Fruit fly (Drosophila melanogaster) whole organism, embryonic: ENCODE measurements around the gene RpL13.

Source experiments
- Aef1 ChIP-seq: fragments of 200-800 bp; sonication (Bioruptor generic); IDR thresholded peaks from 3 replicates; pipeline ENCODE4 v1.3.6; 2022; ENCODE audit warnings: missing biosample characterization, missing genetic modification characterization
- Asciz ChIP-seq: fragments of 200-800 bp; sonication (Bioruptor generic); optimal IDR thresholded peaks from 2 replicates; lab custom pipeline; 2017; ENCODE audit warnings: missing biosample characterization, mild to moderate bottlenecking, missing genetic modification characterization, missing genetic modification reagents
- B-H1 ChIP-seq: fragments of 200-800 bp; sonication (Bioruptor generic); IDR thresholded peaks from 3 replicates; pipeline ENCODE4 v1.3.6; 2022; ENCODE audit warnings: missing biosample characterization, missing genetic modification characterization
- Bgb ChIP-seq: fragments of 200-800 bp; sonication (Bioruptor generic); IDR thresholded peaks from 2 replicates; pipeline ENCODE4 v1.3.6; 2022; ENCODE audit warnings: missing biosample characterization, missing genetic modification characterization; ENCODE audit not compliant: partially characterized antibody
- CG10462 ChIP-seq: fragments of 200-800 bp; sonication (Bioruptor generic); optimal IDR thresholded peaks from 2 replicates; lab custom pipeline; 2016; ENCODE audit warnings: missing biosample characterization, missing genetic modification characterization
- CG10543 ChIP-seq: fragments of 200-800 bp; sonication (Bioruptor generic); optimal IDR thresholded peaks from 3 replicates; lab custom pipeline; 2017; ENCODE audit warnings: missing biosample characterization, mild to moderate bottlenecking, missing genetic modification characterization, moderate library complexity
- CG10979 ChIP-seq: fragments of 200-800 bp; sonication (Bioruptor generic); optimal IDR thresholded peaks from 2 replicates; lab custom pipeline; 2018; ENCODE audit warnings: missing biosample characterization, mild to moderate bottlenecking, missing genetic modification characterization, moderate library complexity
- CG11093 ChIP-seq: fragments of 200-800 bp; sonication (Bioruptor generic); IDR thresholded peaks from 3 replicates; pipeline ENCODE4 v1.3.6; 2022; ENCODE audit warnings: missing biosample characterization, missing genetic modification characterization
- CG11695 ChIP-seq: fragments of 200-800 bp; sonication (Bioruptor generic); IDR thresholded peaks from 3 replicates; pipeline ENCODE4 v1.3.6; 2022; ENCODE audit warnings: missing biosample characterization, missing genetic modification characterization
- CG11723 ChIP-seq: fragments of 200-800 bp; sonication (Bioruptor generic); optimal IDR thresholded peaks from 2 replicates; lab custom pipeline; 2017; ENCODE audit warnings: missing biosample characterization, mild to moderate bottlenecking, missing genetic modification characterization
- CG12942 ChIP-seq: fragments of 200-800 bp; sonication (Bioruptor generic); optimal IDR thresholded peaks from 3 replicates; lab custom pipeline; 2016; ENCODE audit warnings: missing biosample characterization, missing genetic modification characterization
- CG13296 ChIP-seq: fragments of 200-800 bp; sonication (Bioruptor generic); optimal IDR thresholded peaks from 3 replicates; lab custom pipeline; 2018; ENCODE audit warnings: missing biosample characterization, mild to moderate bottlenecking, missing genetic modification characterization
- CG1647 ChIP-seq: fragments of 200-800 bp; sonication (Bioruptor generic); optimal IDR thresholded peaks from 3 replicates; lab custom pipeline; 2016; ENCODE audit warnings: missing biosample characterization, missing genetic modification characterization
- CG16863 ChIP-seq: fragments of 200-800 bp; sonication (Bioruptor generic); optimal IDR thresholded peaks from 3 replicates; lab custom pipeline; 2016; ENCODE audit warnings: missing biosample characterization, missing genetic modification characterization
- CG2202 ChIP-seq: fragments of 200-800 bp; sonication (Bioruptor generic); optimal IDR thresholded peaks from 2 replicates; lab custom pipeline; 2018; ENCODE audit warnings: missing biosample characterization, mild to moderate bottlenecking, missing genetic modification characterization
- CG31388 ChIP-seq: fragments of 200-800 bp; sonication (Bioruptor generic); optimal IDR thresholded peaks from 2 replicates; lab custom pipeline; 2016; ENCODE audit warnings: missing biosample characterization, missing genetic modification characterization
- CG33213 ChIP-seq: fragments of 200-800 bp; sonication (Bioruptor generic); optimal IDR thresholded peaks from 3 replicates; lab custom pipeline; 2016; ENCODE audit warnings: missing biosample characterization, missing genetic modification characterization
- CG4730 ChIP-seq: fragments of 200-800 bp; sonication (Bioruptor generic); IDR thresholded peaks from 2 replicates; pipeline ENCODE4 v1.3.6; 2022; ENCODE audit warnings: missing biosample characterization, missing genetic modification characterization
- CG4854 ChIP-seq: fragments of 200-800 bp; sonication (Bioruptor generic); optimal IDR thresholded peaks from 2 replicates; lab custom pipeline; 2016; ENCODE audit warnings: missing biosample characterization, missing genetic modification characterization, inconsistent platforms
- CG7963 ChIP-seq: fragments of 200-800 bp; sonication (Bioruptor generic); IDR thresholded peaks from 3 replicates; pipeline ENCODE4 v1.3.6; 2022; ENCODE audit warnings: missing biosample characterization, missing genetic modification characterization; ENCODE audit not compliant: partially characterized antibody
- CG8089 ChIP-seq: fragments of 200-800 bp; sonication (Bioruptor generic); optimal IDR thresholded peaks from 3 replicates; lab custom pipeline; 2016; ENCODE audit warnings: missing biosample characterization, missing genetic modification characterization
- Dad ChIP-seq: fragments of 200-800 bp; sonication (Bioruptor generic); optimal IDR thresholded peaks from 3 replicates; lab custom pipeline; 2016; ENCODE audit warnings: missing biosample characterization, missing genetic modification characterization
- HLH3B ChIP-seq: fragments of 200-800 bp; sonication (Bioruptor generic); IDR thresholded peaks from 2 replicates; pipeline ENCODE4 v1.3.6; 2022; ENCODE audit warnings: missing biosample characterization, missing genetic modification characterization
- HLHmδ ChIP-seq: fragments of 200-800 bp; sonication (Bioruptor generic); optimal IDR thresholded peaks from 2 replicates; lab custom pipeline; 2018; ENCODE audit warnings: missing biosample characterization, mild to moderate bottlenecking, missing genetic modification characterization, moderate library complexity
- HmgD ChIP-seq: fragments of 200-800 bp; sonication (Bioruptor generic); optimal IDR thresholded peaks from 3 replicates; lab custom pipeline; 2016; ENCODE audit warnings: missing biosample characterization, missing genetic modification characterization
- MESR4 ChIP-seq: fragments of 200-800 bp; sonication (Bioruptor generic); optimal IDR thresholded peaks from 2 replicates; lab custom pipeline; 2018; ENCODE audit warnings: missing biosample characterization, mild to moderate bottlenecking, missing genetic modification characterization, moderate library complexity
- Nf-YA ChIP-seq: fragments of 200-800 bp; sonication (Bioruptor generic); IDR thresholded peaks from 2 replicates; pipeline ENCODE4 v1.3.6; 2022; ENCODE audit warnings: missing biosample characterization, missing genetic modification characterization
- ara ChIP-seq: fragments of 200-800 bp; sonication (Bioruptor generic); IDR thresholded peaks from 2 replicates; pipeline ENCODE4 v1.3.6; 2022; ENCODE audit warnings: missing biosample characterization, missing genetic modification characterization
- chn ChIP-seq: fragments of 200-800 bp; sonication (Bioruptor generic); optimal IDR thresholded peaks from 2 replicates; lab custom pipeline; 2016; ENCODE audit warnings: missing biosample characterization, missing genetic modification characterization
- esg ChIP-seq: fragments of 200-800 bp; sonication (Bioruptor generic); conservative IDR thresholded peaks from 2 replicates; pipeline ENCODE4 v1.3.6; 2022; ENCODE audit warnings: missing biosample characterization, missing genetic modification characterization
- ewg ChIP-seq: fragments of 200-800 bp; sonication (Bioruptor generic); optimal IDR thresholded peaks from 3 replicates; lab custom pipeline; 2017; ENCODE audit warnings: mild to moderate bottlenecking, missing biosample characterization, missing genetic modification reagents, missing genetic modification characterization
- gce ChIP-seq: fragments of 200-800 bp; sonication (Bioruptor generic); IDR thresholded peaks from 3 replicates; pipeline ENCODE4 v1.3.6; 2022; ENCODE audit warnings: missing biosample characterization, missing genetic modification characterization
- hkb ChIP-seq, 2 experiments: fragments of 200-800 bp in 1 of 2; fragments of >200 bp in 1 of 2; sonication (Bioruptor generic) in 1 of 2; IDR thresholded peaks in 1 of 2; optimal IDR thresholded peaks in 1 of 2; 2 replicates each; pipeline versions ENCODE4 v1.3.6 to Lab custom; 2017 to 2022; ENCODE audit warnings: missing biosample characterization in 1 of 2, missing genetic modification characterization in 1 of 2
- inv ChIP-seq: fragments of 200-800 bp; sonication (Bioruptor generic); IDR thresholded peaks from 2 replicates; pipeline ENCODE4 v1.3.6; 2022; ENCODE audit warnings: missing biosample characterization, missing genetic modification characterization; ENCODE audit not compliant: partially characterized antibody
- jigr1 ChIP-seq: fragments of 200-800 bp; sonication (Bioruptor generic); IDR thresholded peaks from 3 replicates; pipeline ENCODE4 v1.3.6; 2022; ENCODE audit warnings: missing biosample characterization, missing genetic modification characterization
- klu ChIP-seq: fragments of 200-800 bp; sonication (Bioruptor generic); IDR thresholded peaks from 2 replicates; pipeline ENCODE4 v1.3.6; 2022; ENCODE audit warnings: missing biosample characterization, missing genetic modification characterization
- lmd ChIP-seq: fragments of 200-800 bp; sonication (Bioruptor generic); IDR thresholded peaks from 2 replicates; pipeline ENCODE4 v1.3.6; 2022; ENCODE audit warnings: missing biosample characterization, missing genetic modification characterization
- luna ChIP-seq: fragments of 200-800 bp; sonication (Bioruptor generic); optimal IDR thresholded peaks from 2 replicates; lab custom pipeline; 2016; ENCODE audit warnings: missing biosample characterization, missing genetic modification characterization
- maf-S ChIP-seq: fragments of 200-800 bp; sonication (Bioruptor generic); optimal IDR thresholded peaks from 2 replicates; lab custom pipeline; 2016; ENCODE audit warnings: missing biosample characterization, missing genetic modification characterization
- pfk ChIP-seq: fragments of 200-800 bp; sonication (Bioruptor generic); optimal IDR thresholded peaks from 2 replicates; lab custom pipeline; 2018; ENCODE audit warnings: missing biosample characterization, mild to moderate bottlenecking, missing genetic modification characterization, moderate library complexity
- prd ChIP-seq, 3 experiments: fragments of >200 bp in 2 of 3; fragments of 200-800 bp in 1 of 3; sonication (Bioruptor generic) in 1 of 3; optimal IDR thresholded peaks in 2 of 3; IDR thresholded peaks in 1 of 3; 2 replicates in 2 of 3; 3 replicates in 1 of 3; pipeline versions ENCODE4 v1.3.6 to Lab custom; 2017 to 2022; ENCODE audit warnings: missing biosample characterization in 1 of 3, missing genetic modification characterization in 1 of 3
- ranshi ChIP-seq: fragments of 200-800 bp; sonication (Bioruptor generic); IDR thresholded peaks from 2 replicates; pipeline ENCODE4 v1.3.6; 2022; ENCODE audit warnings: missing biosample characterization, missing genetic modification characterization
- ro ChIP-seq: fragments of 200-800 bp; sonication (Bioruptor generic); IDR thresholded peaks from 2 replicates; pipeline ENCODE4 v1.3.6; 2022; ENCODE audit warnings: missing biosample characterization, missing genetic modification characterization
- salm ChIP-seq: fragments of 200-800 bp; sonication (Bioruptor generic); optimal IDR thresholded peaks from 2 replicates; lab custom pipeline; 2018; ENCODE audit warnings: missing biosample characterization, mild to moderate bottlenecking, missing genetic modification characterization
- sisA ChIP-seq: fragments of 200-800 bp; sonication (Bioruptor generic); IDR thresholded peaks from 2 replicates; pipeline ENCODE4 v1.3.6; 2022; ENCODE audit warnings: missing biosample characterization, missing genetic modification characterization
- stc ChIP-seq: fragments of 200-800 bp; sonication (Bioruptor generic); IDR thresholded peaks from 2 replicates; pipeline ENCODE4 v1.3.6; 2022; ENCODE audit warnings: missing biosample characterization, missing genetic modification characterization
- tap ChIP-seq: fragments of 200-800 bp; optimal IDR thresholded peaks from 3 replicates; lab custom pipeline; 2019; ENCODE audit warnings: missing biosample characterization, mild to moderate bottlenecking, missing genetic modification characterization, moderate library complexity
- twi ChIP-seq: fragments of 200-800 bp; optimal IDR thresholded peaks from 2 replicates; lab custom pipeline; 2019; ENCODE audit warnings: missing biosample characterization, mild to moderate bottlenecking, missing genetic modification characterization, moderate library complexity
- usp ChIP-seq: fragments of >200 bp; optimal IDR thresholded peaks from 2 replicates; lab custom pipeline; 2017; ENCODE audit warnings: missing biosample characterization, missing genetic modification characterization

The RpL13 gene

DNA sequence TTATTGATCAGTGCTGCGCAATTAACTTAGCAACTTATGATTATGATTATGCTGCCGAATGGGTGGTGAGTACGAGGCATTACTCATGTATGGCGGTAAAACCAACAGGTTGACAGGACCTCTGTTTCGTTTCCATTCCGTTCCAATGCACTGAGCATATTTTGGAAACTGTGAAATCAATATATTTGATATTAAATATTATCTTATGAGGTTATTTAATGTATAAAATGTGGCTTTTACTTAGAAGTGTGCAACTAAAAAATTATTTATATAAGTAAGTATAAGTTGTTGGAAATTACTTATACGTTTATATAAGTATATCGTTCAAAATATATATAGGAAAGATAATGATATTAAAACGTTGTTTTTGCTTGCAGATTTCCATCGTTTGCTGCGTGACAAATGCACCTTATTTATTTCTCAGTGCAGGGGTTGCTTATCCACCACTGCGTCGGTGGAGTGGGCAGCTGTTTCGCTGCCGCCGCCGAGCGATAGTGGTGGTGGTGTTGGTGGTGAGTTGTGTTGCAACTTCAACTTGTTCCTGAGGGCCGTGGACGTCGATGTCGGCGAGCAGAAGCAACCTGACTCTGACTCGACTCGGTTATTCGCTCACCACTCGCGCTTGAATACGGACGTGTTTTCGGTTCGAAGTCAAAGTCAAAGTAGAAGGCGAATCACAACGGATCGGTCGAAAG is 17.1 kb downstream of the RpL13 start, which contains the start of gene bib (continued):
- TF ChIP-seq CG33213 (GFP tag; lab: Kevin White, UChicago) = no peak
- TF ChIP-seq CG7963 = no peak
- peak; percentile 63 for TF ChIP-seq ara (GFP tag; lab: Robert Waterston, UW)
- peak; percentile 14; the same call in 1 of the 2 replicates for TF ChIP-seq ranshi (GFP tag; lab: Robert Waterston, UW)
- no peak for TF ChIP-seq CG16863
- TF ChIP-seq CG10462 = peak; percentile 82
- peak; percentile 16 for TF ChIP-seq CG8089 (GFP tag; lab: Kevin White, UChicago)
- TF ChIP-seq inv (GFP tag; lab: Robert Waterston, UW) = no peak
- no peak; the same call in 2 of the 3 replicates for TF ChIP-seq gce (GFP tag; lab: Robert Waterston, UW)
- TF ChIP-seq HLH3B (GFP tag; lab: Robert Waterston, UW) = peak; percentile 58
- peak; percentile 71 for TF ChIP-seq CG11093 (GFP tag; lab: Robert Waterston, UW)
- TF ChIP-seq CG1647 = no peak
- peak; percentile 71 for TF ChIP-seq CG11723 (GFP tag; lab: Kevin White, UChicago)
- TF ChIP-seq luna = no peak
- TF ChIP-seq CG13296 (GFP tag; lab: Kevin White, UChicago) = peak; percentile 73
- peak; percentile 53 for TF ChIP-seq CG10543 (GFP tag; lab: Kevin White, UChicago)
- peak; percentile 69 for TF ChIP-seq CG11695 (GFP tag; lab: Robert Waterston, UW)
- TF ChIP-seq salm (tag; lab: Kevin White, UChicago) = peak; percentile 68
- peak; percentile 75 for TF ChIP-seq Asciz (GFP tag; lab: Kevin White, UChicago)
- peak; percentile 1 for TF ChIP-seq maf-S (GFP tag; lab: Kevin White, UChicago)
- peak; percentile 58 for TF ChIP-seq CG12942 (GFP tag; lab: Kevin White, UChicago)
- TF ChIP-seq pfk (GFP tag; lab: Kevin White, UChicago) = peak; percentile 94
- TF ChIP-seq tap (tag; lab: Kevin White, UChicago) = peak; percentile 73
- peak; percentile 32 for TF ChIP-seq CG31388 (GFP tag; lab: Kevin White, UChicago)
- no peak for TF ChIP-seq Nf-YA (GFP tag; lab: Robert Waterston, UW)
- TF ChIP-seq twi = peak; percentile 76
- peak; percentile 68 for TF ChIP-seq stc (GFP tag; lab: Robert Waterston, UW)
- peak; percentile 8 for TF ChIP-seq MESR4 (GFP tag; lab: Kevin White, UChicago)
- TF ChIP-seq CG4854 (GFP tag; lab: Kevin White, UChicago) = peak; percentile 54
- no peak for TF ChIP-seq usp (GFP tag; lab: Kevin White, UChicago)
- peak; percentile 60 for TF ChIP-seq esg (GFP tag; lab: Robert Waterston, UW)
- no peak; the same call in 1 of the 2 replicates for TF ChIP-seq klu (GFP tag; lab: Robert Waterston, UW)
- TF ChIP-seq chn = peak; percentile 61
- TF ChIP-seq Aef1 (GFP tag; lab: Robert Waterston, UW) = peak; percentile 44
- TF ChIP-seq CG10979 (tag; lab: Kevin White, UChicago) = peak; percentile 94
- no peak; the same call in 1 of the 2 replicates for TF ChIP-seq ro (GFP tag; lab: Robert Waterston, UW)
- TF ChIP-seq Bgb (GFP tag; lab: Robert Waterston, UW) = no peak
- TF ChIP-seq hkb (optimal IDR thresholded peaks at IDR 0.05; lab: Kevin White, UChicago) = no peak
- TF ChIP-seq hkb (GFP tag; IDR thresholded peaks at IDR 0.05; lab: Robert Waterston, UW) = peak; percentile 65
- peak; percentile 86 for TF ChIP-seq CG2202 (tag; lab: Kevin White, UChicago)
- TF ChIP-seq prd (optimal IDR thresholded peaks at IDR 0.05; lab: Kevin White, UChicago) = no peak
- peak; percentile 81 for TF ChIP-seq prd (GFP tag; IDR thresholded peaks at IDR 0.05; lab: Robert Waterston, UW)
- peak; percentile 96 for TF ChIP-seq HLHmδ (GFP tag; lab: Kevin White, UChicago)
- peak; percentile 40; the same call in 1 of the 2 replicates for TF ChIP-seq CG4730 (GFP tag; lab: Robert Waterston, UW)
- TF ChIP-seq lmd = peak; percentile 74
- no peak for TF ChIP-seq HmgD (GFP tag; lab: Kevin White, UChicago)
- peak; percentile 34 for TF ChIP-seq Dad (GFP tag; lab: Kevin White, UChicago)
- TF ChIP-seq sisA (GFP tag; lab: Robert Waterston, UW) = peak; percentile 51
- TF ChIP-seq ewg (GFP tag; lab: Kevin White, UChicago) = peak; percentile 68
- TF ChIP-seq B-H1 (GFP tag; lab: Robert Waterston, UW) = peak; percentile 35; the same call in 2 of the 3 replicates
- TF ChIP-seq jigr1 (GFP tag; lab: Robert Waterston, UW) = 0 out of 3 replicates have a peak, but pooled peaks have one; percentile 15
